Worm (Caenorhabditis elegans) whole organism, early embryonic: ENCODE measurements around the gene ceh-14.

Experiments used
- B0310.2 ChIP-seq: sonication (generic microtip); optimal IDR thresholded peaks from 2 replicates; lab custom pipeline; 2016; ENCODE audit warnings: mild to moderate bottlenecking, missing genetic modification characterization, missing compliant biosample characterization
- F13C5.2 ChIP-seq: sonication (generic microtip); optimal IDR thresholded peaks from 2 replicates; lab custom pipeline; 2017; ENCODE audit warnings: mild to moderate bottlenecking, missing genetic modification characterization, inconsistent platforms, missing compliant biosample characterization
- aly-1 ChIP-seq: sonication (generic microtip); optimal IDR thresholded peaks from 2 replicates; lab custom pipeline; 2016; ENCODE audit warnings: missing genetic modification characterization, missing compliant biosample characterization
- ama-1 ChIP-seq: fragments of 150-350 bp; optimal IDR thresholded peaks from 2 replicates; lab custom pipeline; 2014
- ceh-13 ChIP-seq: fragments of 200-800 bp; sonication (Bioruptor generic); optimal IDR thresholded peaks from 2 replicates; lab custom pipeline; 2018; ENCODE audit warnings: mild to moderate bottlenecking, missing genetic modification characterization, missing compliant biosample characterization
- ceh-36 ChIP-seq: sonication (generic microtip); optimal IDR thresholded peaks from 2 replicates; lab custom pipeline; 2016; ENCODE audit warnings: missing genetic modification characterization, inconsistent platforms, missing compliant biosample characterization
- ets-7 ChIP-seq: sonication (generic microtip); optimal IDR thresholded peaks from 2 replicates; lab custom pipeline; 2016; ENCODE audit warnings: missing genotype, missing genetic modification characterization, missing compliant biosample characterization
- flt-1 ChIP-seq: fragments of 200-800 bp; sonication (Bioruptor generic); IDR thresholded peaks from 2 replicates; pipeline ENCODE4 v1.3.6; 2022; ENCODE audit warnings: missing genetic modification characterization, missing compliant biosample characterization
- hmg-4 ChIP-seq: fragments of 200-800 bp; sonication (Bioruptor generic); optimal IDR thresholded peaks from 2 replicates; lab custom pipeline; 2018; ENCODE audit warnings: mild to moderate bottlenecking, missing genetic modification characterization, missing compliant biosample characterization
- hnd-1 ChIP-seq: sonication (generic microtip); optimal IDR thresholded peaks from 2 replicates; lab custom pipeline; 2016; ENCODE audit warnings: missing genetic modification characterization, missing compliant biosample characterization
- pes-1 ChIP-seq: fragments of 200-800 bp; sonication (Bioruptor generic); IDR thresholded peaks from 2 replicates; pipeline ENCODE4 v1.3.6; 2022; ENCODE audit warnings: missing genetic modification reagents, missing genetic modification characterization, missing compliant biosample characterization
- scrt-1 ChIP-seq: fragments of 200-800 bp; sonication (Bioruptor generic); IDR thresholded peaks from 2 replicates; pipeline ENCODE4 v1.3.6; 2022; ENCODE audit warnings: missing genetic modification characterization, missing compliant biosample characterization
- sea-1 ChIP-seq: fragments of 200-800 bp; sonication (Bioruptor generic); conservative IDR thresholded peaks from 2 replicates; pipeline ENCODE4 v1.3.6; 2022; ENCODE audit warnings: missing genetic modification characterization, missing compliant biosample characterization
- tbx-11 ChIP-seq: fragments of 200-800 bp; sonication (Bioruptor generic); IDR thresholded peaks from 2 replicates; pipeline ENCODE4 v1.3.6; 2022; ENCODE audit warnings: missing genetic modification characterization, missing compliant biosample characterization
- tbx-37 ChIP-seq: fragments of 200-800 bp; sonication (Bioruptor generic); conservative IDR thresholded peaks from 2 replicates; pipeline ENCODE4 v1.3.6; 2022; ENCODE audit warnings: missing genetic modification reagents, missing genetic modification characterization, missing compliant biosample characterization
- tra-4 ChIP-seq: sonication (generic microtip); optimal IDR thresholded peaks from 2 replicates; lab custom pipeline; 2017; ENCODE audit warnings: missing genetic modification characterization, missing compliant biosample characterization

The ceh-14 gene

DNA sequence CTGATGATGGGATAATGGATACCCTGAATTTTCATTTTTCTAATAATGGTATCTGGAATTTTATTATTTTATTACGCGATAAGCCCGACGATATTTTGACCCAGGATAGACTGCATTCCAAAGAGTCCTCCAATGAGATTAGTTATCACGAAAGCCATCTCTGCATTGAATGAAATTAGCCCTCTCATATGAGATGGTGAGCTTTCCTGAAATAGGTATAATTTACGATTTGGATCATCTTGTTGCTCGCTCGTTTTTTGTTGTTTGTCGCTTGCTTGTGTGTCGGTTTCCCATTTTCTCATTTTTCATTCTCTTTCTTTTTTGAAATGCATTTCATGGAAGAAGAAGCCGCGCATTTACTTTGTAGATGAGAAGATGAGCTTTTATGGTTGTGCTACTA lies 41.0 kb downstream of the ceh-14 start:
- TF ChIP-seq aly-1 (tag; lab: Kevin White, UChicago), result no peak
- TF ChIP-seq ceh-36 (tag; lab: Kevin White, UChicago), result no peak
- TF ChIP-seq tbx-37 (GFP tag; lab: Robert Waterston, UW), result no peak
- no peak for TF ChIP-seq ets-7
- TF ChIP-seq scrt-1 (GFP tag; lab: Robert Waterston, UW), result no peak
- no peak for TF ChIP-seq hnd-1
- no peak for TF ChIP-seq hmg-4 (GFP tag; lab: Kevin White, UChicago)
- TF ChIP-seq sea-1, result no peak
- no peak for TF ChIP-seq ama-1 (lab: Kevin White, UChicago)
- no peak for TF ChIP-seq B0310.2

DNA sequence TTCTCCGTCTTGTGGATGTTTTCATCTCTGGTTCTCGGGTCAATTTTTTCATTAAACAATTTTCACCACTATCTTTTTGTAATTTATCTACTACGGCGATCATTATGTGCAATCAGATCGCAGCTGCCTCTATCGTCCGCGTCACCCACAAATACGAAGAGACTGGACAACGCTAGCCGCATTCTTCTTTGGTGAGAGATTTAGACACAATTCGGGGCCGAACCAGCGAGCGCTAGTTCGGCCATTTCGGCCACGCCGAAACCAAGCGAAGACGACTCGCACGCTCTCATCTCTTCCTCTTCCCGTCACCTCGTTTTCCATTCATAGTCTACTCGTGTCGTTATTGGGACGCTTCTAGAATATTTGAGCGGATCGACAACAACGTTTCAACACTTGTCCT lies 46.8 kb downstream of the ceh-14 start, which contains the start of gene gly-12:
Gene gly-12, plus strand, starts transcription at position 117 of the 400 bp plus-strand sequence.
- TF ChIP-seq aly-1 (tag; lab: Kevin White, UChicago) (peak; percentile 17), ama-1 (lab: Kevin White, UChicago) (no peak), hmg-4 (GFP tag; lab: Kevin White, UChicago) (peak; percentile 69)

DNA sequence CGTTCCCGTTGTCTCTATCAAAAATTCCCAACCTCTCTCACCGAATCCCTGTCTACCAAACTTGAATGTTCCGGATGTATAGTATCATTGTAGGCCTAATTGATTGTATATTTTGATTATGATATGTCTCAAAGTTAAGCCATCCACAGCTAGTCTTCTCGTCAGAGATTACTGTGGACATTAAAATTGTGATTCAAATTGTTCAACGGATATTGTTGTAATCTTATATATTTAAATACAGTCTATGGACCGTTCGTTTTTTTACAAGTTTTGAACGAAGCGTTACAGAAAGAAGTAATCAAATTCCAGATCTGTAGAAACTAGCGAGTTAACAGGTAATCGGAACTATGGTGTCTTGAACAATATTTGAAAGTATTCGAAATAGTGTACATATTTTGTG lies 51.8 kb downstream of the ceh-14 start, which contains the start of gene F48E3.9:
Gene F48E3.9, plus strand, starts transcription at position 301 of the 400 bp plus-strand sequence.
- TF ChIP-seq hmg-4 (GFP tag; lab: Kevin White, UChicago) (no peak), tra-4 (tag; lab: Kevin White, UChicago) (no peak), ama-1 (lab: Kevin White, UChicago) (no peak), pes-1 (GFP tag; lab: Robert Waterston, UW) (no peak), hnd-1 (no peak), aly-1 (tag; lab: Kevin White, UChicago) (no peak), ceh-13 (GFP tag; lab: Kevin White, UChicago) (no peak), tbx-11 (GFP tag; lab: Robert Waterston, UW) (no peak), F13C5.2 (tag; lab: Kevin White, UChicago) (no peak), B0310.2 (no peak), sea-1 (no peak), flt-1 (GFP tag; lab: Robert Waterston, UW) (no peak)

DNA sequence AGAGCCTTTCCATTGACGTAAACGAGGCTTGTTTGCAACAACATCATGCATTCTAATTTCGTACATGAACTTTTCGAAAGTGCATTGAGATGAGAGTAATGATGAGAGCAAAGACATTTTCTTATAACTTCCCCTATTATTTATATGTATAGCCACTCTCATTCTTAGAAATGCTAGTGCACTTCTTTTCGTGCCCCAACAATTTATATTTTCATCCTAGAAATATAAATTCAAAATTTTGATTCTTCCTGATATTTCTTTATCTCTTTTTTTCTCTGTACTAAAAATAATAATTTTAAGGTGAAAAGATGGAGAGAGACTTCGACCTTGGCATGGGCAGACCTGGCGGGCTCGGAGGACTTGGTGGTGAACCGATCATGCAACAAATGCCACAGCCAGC lies 53.6 kb downstream of the ceh-14 start, which contains the start of gene mek-1:
Gene mek-1, plus strand, starts transcription at position 301 of the 400 bp plus-strand sequence.
- TF ChIP-seq flt-1 (GFP tag; lab: Robert Waterston, UW) (no peak), scrt-1 (GFP tag; lab: Robert Waterston, UW) (no peak), sea-1 (no peak), ets-7 (no peak), ceh-13 (GFP tag; lab: Kevin White, UChicago) (no peak), ceh-36 (tag; lab: Kevin White, UChicago) (no peak), B0310.2 (no peak), hnd-1 (no peak), tbx-11 (GFP tag; lab: Robert Waterston, UW) (no peak), pes-1 (GFP tag; lab: Robert Waterston, UW) (no peak), tra-4 (tag; lab: Kevin White, UChicago) (no peak), ama-1 (lab: Kevin White, UChicago) (no peak), tbx-37 (GFP tag; lab: Robert Waterston, UW) (no peak), F13C5.2 (tag; lab: Kevin White, UChicago) (no peak)

DNA sequence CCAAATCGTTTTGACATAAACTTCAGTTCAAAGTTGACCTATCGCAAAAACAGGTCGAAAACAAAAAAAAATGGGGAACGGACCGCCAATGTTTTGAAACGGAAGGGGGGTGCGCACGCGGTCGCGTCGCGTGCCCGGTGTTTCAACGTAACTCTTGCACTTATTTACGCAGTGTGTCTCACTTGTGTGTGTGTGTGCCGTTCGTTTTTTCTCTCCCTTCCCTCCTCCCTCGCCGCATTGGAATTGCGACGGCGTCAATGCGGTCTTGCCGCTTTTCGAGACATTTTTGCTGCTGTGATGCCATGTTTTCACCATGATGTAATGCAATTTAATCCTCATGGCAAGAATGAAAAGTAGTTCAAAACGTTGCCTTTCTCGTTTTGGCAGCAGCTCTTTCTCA lies 54.1 kb downstream of the ceh-14 start:
- TF ChIP-seq hmg-4 (GFP tag; lab: Kevin White, UChicago) (peak; percentile 39), ceh-36 (tag; lab: Kevin White, UChicago) (peak; percentile 28), B0310.2 (no peak), ets-7 (peak; percentile 61), tra-4 (tag; lab: Kevin White, UChicago) (no peak), scrt-1 (GFP tag; lab: Robert Waterston, UW) (no peak), tbx-11 (GFP tag; lab: Robert Waterston, UW) (0 out of 2 replicates have a peak, but pooled peaks have one; percentile 46)
